Fruit fly (Drosophila melanogaster): ENCODE measurements around the gene CG34355.

CG34355 gene

dm6 chr3R:23820290-23820689, 16.6 kb downstream of the CG34355 start (continued):
- TF ChIP-seq mam (GFP tag; optimal IDR thresholded peaks at IDR 0.05) (no peak), exex (tag; optimal IDR thresholded peaks at IDR 0.05) (no peak), CG17612 (GFP tag; IDR thresholded peaks at IDR 0.05) (no peak), CG7928 (GFP tag; optimal IDR thresholded peaks at IDR 0.05) (no peak), Nf-YC (tag; optimal IDR thresholded peaks at IDR 0.05) (peak; percentile 12), Ets65A (GFP tag) (no peak), ase (GFP tag; IDR thresholded peaks at IDR 0.05) (no peak), CG15601 (tag; optimal IDR thresholded peaks at IDR 0.05) (peak; percentile 45), Vsx1 (GFP tag; optimal IDR thresholded peaks at IDR 0.05) (peak; percentile 26), CG12155 (GFP tag; optimal IDR thresholded peaks at IDR 0.05) (peak; percentile 34), inv (GFP tag; IDR thresholded peaks at IDR 0.05; ENCODE audit: partially characterized antibody) (no peak), CG18476 (GFP tag; optimal IDR thresholded peaks at IDR 0.05) (no peak), ab (GFP tag; optimal IDR thresholded peaks at IDR 0.05) (no peak), MTF-1 (GFP tag; optimal IDR thresholded peaks at IDR 0.05; ENCODE audit: borderline replicate concordance) (no peak), dan (GFP tag; IDR thresholded peaks at IDR 0.05) (no peak), Sox102F (GFP tag; optimal IDR thresholded peaks at IDR 0.05) (peak; percentile 26), Dll (GFP tag; IDR thresholded peaks at IDR 0.05; ENCODE audit: partially characterized antibody) (0 out of 4 replicates have a peak, but pooled peaks have one; percentile 13), CG16815 (GFP tag; optimal IDR thresholded peaks at IDR 0.05) (no peak), Blimp-1 (GFP tag; optimal IDR thresholded peaks at IDR 0.05) (peak; percentile 21), CG3726 (GFP tag; IDR thresholded peaks at IDR 0.05) (no peak), CG30431 (GFP tag; optimal IDR thresholded peaks at IDR 0.05) (no peak), stc (GFP tag; IDR thresholded peaks at IDR 0.05) (no peak), CG13287 (GFP tag; IDR thresholded peaks at IDR 0.05; ENCODE audit: partially characterized antibody) (peak; percentile 69), CG8290 (GFP tag; optimal IDR thresholded peaks at IDR 0.05) (peak; percentile 28), CG8290 (tag; optimal IDR thresholded peaks at IDR 0.05) (peak in 1 of 2 experiments; percentile 55), Hr78 (GFP tag; optimal IDR thresholded peaks at IDR 0.05) (no peak), HLH3B (GFP tag; IDR thresholded peaks at IDR 0.05) (no peak), CG2712 (tag; optimal IDR thresholded peaks at IDR 0.05) (peak; percentile 52), wdn (GFP tag; IDR thresholded peaks at IDR 0.05) (no peak), zfh2 (GFP tag; optimal IDR thresholded peaks at IDR 0.05) (peak; percentile 30), ATbp (GFP tag; optimal IDR thresholded peaks at IDR 0.05) (no peak), Mes4 (GFP tag; optimal IDR thresholded peaks at IDR 0.05) (no peak), CG10959 (GFP tag; IDR thresholded peaks at IDR 0.05) (no peak), CG34224 (GFP tag; IDR thresholded peaks at IDR 0.05; ENCODE audit: partially characterized antibody) (0 out of 3 replicates have a peak, but pooled peaks have one; percentile 15), CG3065 (GFP tag; optimal IDR thresholded peaks at IDR 0.05) (no peak), CG12391 (tag; optimal IDR thresholded peaks at IDR 0.05) (peak; percentile 65), dmrt99B (tag; optimal IDR thresholded peaks at IDR 0.05) (no peak), tup (GFP tag; optimal IDR thresholded peaks at IDR 0.05) (no peak), Sox100B (GFP tag; optimal IDR thresholded peaks at IDR 0.05) (no peak), CHES-1-like (GFP tag; optimal IDR thresholded peaks at IDR 0.05) (no peak), Hand (GFP tag; optimal IDR thresholded peaks at IDR 0.05) (no peak), twi (tag; optimal IDR thresholded peaks at IDR 0.05) (no peak), CG10654 (GFP tag; optimal IDR thresholded peaks at IDR 0.05) (peak; percentile 21), CG17829 (tag; optimal IDR thresholded peaks at IDR 0.05) (no peak), esg (GFP tag; conservative IDR thresholded peaks at IDR 0.05) (no peak), CG1024 (GFP tag; IDR thresholded peaks at IDR 0.05) (no peak), wek (GFP tag; optimal IDR thresholded peaks at IDR 0.05) (no peak), Fer2 (tag; optimal IDR thresholded peaks at IDR 0.05) (no peak), CG8478 (optimal IDR thresholded peaks at IDR 0.05) (no peak), TFAM (GFP tag; optimal IDR thresholded peaks at IDR 0.05) (no peak), Adf1 (GFP tag; IDR thresholded peaks at IDR 0.05) (peak; percentile 13; the same call in 1 of the 2 replicates)

Measured in whole organism, embryonic.